Fruit fly (Drosophila melanogaster) S2 (cell line): ENCODE measurements around the gene CG1835.
"Not testable (repeated sequence)": the region's sequence is repeated elsewhere in the genome, so short reads cannot be mapped to it uniquely, and the experiment has no call there.

ENCODE experiments used
- CG8478 ChIP-seq: fragments of >200 bp; optimal IDR thresholded peaks from 2 replicates; lab custom pipeline; 2018
- CTCF ChIP-seq, 2 experiments: fragments of >200 bp; optimal IDR thresholded peaks; 2 replicates each; lab custom pipeline; 2018

CG1835 gene

DNA sequence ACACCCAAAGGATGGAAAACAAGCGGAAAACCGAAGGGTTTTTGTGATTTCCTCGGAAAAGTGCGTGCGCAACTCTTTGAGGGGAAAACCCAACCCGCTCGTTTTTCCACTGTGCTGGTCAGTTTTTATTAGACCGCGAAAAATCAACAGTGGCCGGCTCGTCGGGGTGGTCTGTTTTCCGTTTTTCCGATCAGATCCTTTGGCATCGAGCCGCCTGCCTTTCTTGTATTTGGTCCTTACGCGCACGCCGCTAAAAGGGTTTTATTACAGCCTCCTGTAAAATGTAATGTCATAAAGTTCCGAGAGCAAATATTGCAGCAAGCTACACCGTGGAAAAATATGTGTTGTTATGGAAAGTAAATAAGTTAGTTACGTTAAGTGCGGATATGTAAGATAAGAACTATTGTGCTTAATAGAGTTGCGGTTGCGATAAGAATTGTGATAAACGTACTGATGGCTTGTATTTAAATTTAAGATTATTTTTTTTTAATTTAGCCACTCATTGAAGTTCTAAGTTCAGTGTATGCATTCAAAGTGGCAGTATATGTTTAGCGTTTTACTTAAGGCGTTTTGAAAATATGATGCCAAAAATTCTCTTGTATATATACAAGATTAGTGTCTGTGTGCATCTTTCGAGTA lies 1.3 kb downstream of the CG1835 start:
- TF ChIP-seq CTCF (optimal IDR thresholded peaks at IDR 0.05; lab: Kevin White, UChicago), result no peak
- TF ChIP-seq CG8478 (lab: Kevin White, UChicago), result no peak

DNA sequence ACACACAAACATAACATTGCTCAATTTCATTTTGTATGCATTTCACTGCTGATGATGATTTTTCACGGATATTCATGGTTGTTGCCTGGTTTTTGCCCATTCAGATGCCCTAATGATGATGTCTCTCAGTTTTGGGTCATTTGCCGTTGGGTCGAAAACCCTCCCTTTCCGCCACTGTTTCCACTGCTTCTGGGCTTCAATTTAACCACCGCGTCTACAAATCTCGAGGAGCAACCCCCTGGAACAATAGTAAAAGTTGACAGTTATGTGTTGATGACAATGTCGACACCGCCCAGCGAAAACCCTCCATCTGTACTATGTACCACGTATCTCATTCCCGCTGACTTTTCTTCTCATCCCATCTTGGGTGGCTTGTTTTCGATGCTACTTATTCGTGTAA lies 4.6 kb downstream of the CG1835 start:
- TF ChIP-seq CG8478 (lab: Kevin White, UChicago) (no peak), CTCF (optimal IDR thresholded peaks at IDR 0.05; lab: Kevin White, UChicago) (no peak)

DNA sequence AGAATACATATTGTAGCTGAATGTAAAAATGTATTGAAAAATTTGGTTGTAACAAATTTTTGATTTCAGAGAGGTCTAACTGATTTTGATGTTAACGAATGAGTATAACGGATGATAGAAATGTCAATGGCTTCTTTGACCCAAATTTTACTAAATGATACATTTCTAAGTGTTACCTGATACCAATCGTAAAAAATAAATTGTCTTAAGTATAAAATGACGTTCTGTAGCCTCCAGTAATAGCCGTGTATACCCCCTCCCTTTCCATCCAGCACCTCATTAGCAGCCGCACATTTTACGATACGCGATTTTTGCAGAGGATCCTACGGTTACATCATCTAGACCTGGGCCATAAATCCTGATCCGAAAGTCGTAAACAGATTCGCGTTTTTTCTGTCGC lies 15.2 kb downstream of the CG1835 start, which contains the start of gene hydra:
TSS of gene hydra (minus strand) at position 101 of the 400 bp plus-strand sequence.
- TF ChIP-seq CG8478 (lab: Kevin White, UChicago); CTCF (optimal IDR thresholded peaks at IDR 0.05; lab: Kevin White, UChicago): not testable (repeated sequence)

DNA sequence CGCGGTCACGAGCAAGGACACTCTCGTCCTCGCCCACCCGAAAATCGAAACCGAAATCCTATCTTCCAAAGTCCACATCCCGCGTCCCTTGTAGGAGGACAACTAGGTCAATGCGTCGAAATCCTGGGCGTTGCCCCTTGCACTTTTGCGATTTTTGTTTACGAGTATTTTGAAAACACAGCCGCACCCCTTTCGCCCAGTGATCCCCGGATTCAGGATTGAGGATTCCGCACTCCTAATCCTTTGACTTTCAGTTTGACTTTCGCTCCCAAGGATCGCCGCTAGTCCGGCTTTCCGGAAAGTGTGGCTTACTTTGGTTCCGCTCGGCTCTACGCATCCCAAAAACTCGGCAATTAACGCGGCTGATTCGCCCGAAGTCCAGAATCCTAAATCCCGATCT lies 18.7 kb downstream of the CG1835 start:
- TF ChIP-seq CG8478 (lab: Kevin White, UChicago) (no peak), CTCF (optimal IDR thresholded peaks at IDR 0.05; lab: Kevin White, UChicago) (no peak)

DNA sequence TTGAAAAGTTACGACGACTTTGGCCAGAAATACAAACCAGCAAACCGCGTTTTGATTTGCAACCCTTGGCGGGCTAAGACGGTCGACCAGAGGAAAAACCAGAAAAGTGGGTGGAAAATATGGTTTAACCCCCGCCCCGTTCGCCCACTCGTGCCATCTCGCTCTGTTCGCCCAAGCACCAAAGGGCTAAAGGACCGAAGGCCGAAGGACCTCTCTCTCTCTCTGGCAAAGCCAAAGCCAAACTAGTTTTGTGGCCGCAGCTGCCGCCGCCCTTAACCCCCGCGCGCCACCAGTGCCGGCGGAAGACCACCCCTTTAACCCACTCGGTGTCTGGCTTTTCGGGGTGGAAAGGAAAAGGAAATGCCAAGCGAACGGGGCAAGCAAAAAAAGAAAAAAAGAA lies 25.5 kb downstream of the CG1835 start:
- TF ChIP-seq CTCF (optimal IDR thresholded peaks at IDR 0.05; lab: Kevin White, UChicago), result no peak
- no peak for TF ChIP-seq CG8478 (lab: Kevin White, UChicago)

DNA sequence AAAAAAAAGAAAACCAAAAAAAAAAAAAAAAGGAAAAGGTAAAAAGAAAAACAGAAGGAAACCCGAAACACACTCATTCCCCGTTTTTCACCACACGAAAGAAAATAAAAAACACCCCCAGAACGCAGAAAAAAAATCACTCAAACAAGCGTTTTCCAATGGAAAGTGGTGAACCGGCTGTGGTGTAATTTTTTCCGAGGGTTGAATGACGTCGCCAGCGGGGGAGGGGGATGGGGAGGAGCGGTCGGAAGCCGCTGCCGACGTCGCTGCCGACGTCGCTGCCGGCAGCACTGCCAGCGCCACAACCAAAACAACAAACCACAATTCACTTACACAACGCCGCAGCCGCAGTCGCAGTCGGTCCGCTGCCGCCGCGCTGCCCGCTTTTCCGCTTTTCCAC lies 27.8 kb downstream of the CG1835 start:
- TF ChIP-seq CG8478 (lab: Kevin White, UChicago), result no peak
- TF ChIP-seq CTCF (optimal IDR thresholded peaks at IDR 0.05; lab: Kevin White, UChicago), result no peak

DNA sequence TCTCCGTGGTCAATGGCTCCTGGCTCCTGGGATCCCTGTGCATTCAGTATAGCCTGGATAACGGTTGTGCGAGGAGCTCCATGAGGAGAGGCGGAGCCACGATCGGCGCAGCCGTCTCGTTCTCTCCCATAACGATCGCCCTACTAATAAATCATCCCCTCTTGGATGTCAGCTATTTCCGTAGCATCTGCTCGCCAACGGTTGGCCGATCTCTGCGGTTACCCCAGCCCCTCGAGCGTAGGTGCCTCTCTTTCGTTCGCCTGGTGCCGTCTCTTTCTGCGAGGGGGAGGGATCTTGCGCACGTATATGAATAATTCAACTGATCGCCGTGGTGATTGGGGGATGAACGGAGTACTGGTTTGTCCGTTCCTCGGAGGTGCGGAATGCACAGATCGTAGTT lies 28.7 kb downstream of the CG1835 start, which contains the start of gene run:
TSS of gene run (plus strand) at position 217 of the 400 bp plus-strand sequence.
- TF ChIP-seq CG8478 (lab: Kevin White, UChicago), result no peak
- peak in 1 of 2 experiments; percentile 8 for TF ChIP-seq CTCF (optimal IDR thresholded peaks at IDR 0.05; lab: Kevin White, UChicago)

DNA sequence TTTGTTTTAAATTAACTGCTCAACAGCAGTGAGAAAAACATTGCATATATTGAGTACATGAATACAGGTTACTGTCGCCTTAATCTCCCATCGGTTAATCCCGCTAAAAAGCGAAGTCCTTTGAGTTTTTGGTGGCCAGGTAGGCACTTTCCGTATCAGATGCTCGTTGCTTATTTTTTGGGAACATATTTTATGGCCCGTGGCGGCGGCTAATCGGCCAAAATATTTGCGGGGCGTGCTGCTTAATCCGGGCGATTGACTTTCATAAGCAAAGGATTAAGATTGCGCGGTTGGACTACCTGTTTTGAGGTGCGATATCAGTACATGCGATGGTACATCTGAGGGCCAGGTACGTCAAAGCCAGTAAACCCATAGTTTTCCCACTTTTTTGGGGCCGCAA lies 29.5 kb downstream of the CG1835 start:
- TF ChIP-seq CG8478 (lab: Kevin White, UChicago) (no peak), CTCF (optimal IDR thresholded peaks at IDR 0.05; lab: Kevin White, UChicago) (no peak)

DNA sequence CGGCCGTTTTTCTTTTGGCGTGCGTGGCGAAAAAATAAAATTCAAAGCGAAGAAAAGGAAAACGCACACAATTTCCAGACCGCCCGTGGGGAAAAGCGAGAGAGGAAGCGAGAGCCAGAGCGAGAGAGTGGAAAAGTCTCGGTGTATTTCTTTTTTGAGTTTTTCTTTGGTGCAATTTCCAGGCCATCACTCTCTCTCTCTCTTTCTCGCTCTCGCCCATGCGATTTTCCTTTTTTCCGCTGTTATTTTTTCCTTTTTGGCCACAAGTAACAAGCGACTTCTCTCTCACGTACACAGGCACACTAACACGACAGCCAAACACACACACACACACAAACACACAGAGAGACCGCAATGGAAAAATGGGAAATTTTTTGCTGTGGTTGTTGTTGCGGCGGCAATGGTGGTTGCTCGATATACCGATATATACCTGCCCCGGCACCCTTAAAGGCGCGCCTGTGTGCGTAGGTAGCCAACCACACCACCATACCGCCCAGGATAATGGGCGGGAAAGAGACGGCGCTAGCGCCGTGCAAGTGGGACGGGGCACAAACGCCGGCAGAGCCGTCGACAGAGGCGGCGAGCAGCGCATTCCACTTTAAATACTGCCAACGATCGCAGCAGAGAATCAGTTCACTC lies 32.2 kb downstream of the CG1835 start:
- TF ChIP-seq CTCF (optimal IDR thresholded peaks at IDR 0.05; lab: Kevin White, UChicago) (no peak), CG8478 (lab: Kevin White, UChicago) (no peak)

DNA sequence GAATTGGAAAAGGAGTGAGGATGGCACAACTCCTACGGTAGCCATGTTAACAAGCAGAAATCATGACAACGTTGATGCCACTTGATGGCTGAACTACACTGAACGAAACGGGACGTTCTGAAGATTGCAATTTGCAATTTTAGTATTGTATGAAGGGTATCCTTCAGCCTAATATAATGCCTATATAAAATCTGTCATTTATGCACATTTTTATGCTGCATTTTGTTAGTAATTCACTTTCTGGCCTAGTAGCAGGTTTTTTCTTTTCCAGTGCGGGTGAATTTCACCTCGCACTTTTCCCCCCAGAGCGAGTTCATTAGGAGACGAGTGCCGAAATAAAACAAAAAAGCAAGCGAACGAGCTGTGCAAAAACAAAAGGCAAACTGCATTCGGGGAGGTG lies 41.2 kb downstream of the CG1835 start:
- TF ChIP-seq CG8478 (lab: Kevin White, UChicago) (no peak), CTCF (optimal IDR thresholded peaks at IDR 0.05; lab: Kevin White, UChicago) (no peak)

DNA sequence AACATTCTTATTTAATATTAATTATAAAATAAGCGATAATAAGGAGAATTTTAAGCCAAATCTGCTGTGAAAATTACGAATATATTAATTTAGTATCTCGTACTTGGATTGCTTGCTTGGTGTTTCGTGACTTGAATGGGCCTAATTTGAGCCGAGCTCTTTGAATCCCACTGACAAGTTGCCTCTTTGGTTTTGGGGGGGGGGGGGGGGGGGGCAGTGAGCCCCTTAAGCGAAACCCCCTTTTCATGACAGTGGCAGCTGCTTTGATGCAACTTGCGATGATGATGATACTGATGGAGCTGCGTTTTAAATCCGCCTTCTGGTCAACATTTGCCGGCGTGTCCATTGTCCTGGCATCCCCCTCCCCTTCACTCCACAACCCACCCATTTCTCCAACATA lies 42.6 kb downstream of the CG1835 start:
- TF ChIP-seq CTCF (optimal IDR thresholded peaks at IDR 0.05; lab: Kevin White, UChicago) (no peak), CG8478 (lab: Kevin White, UChicago) (no peak)

DNA sequence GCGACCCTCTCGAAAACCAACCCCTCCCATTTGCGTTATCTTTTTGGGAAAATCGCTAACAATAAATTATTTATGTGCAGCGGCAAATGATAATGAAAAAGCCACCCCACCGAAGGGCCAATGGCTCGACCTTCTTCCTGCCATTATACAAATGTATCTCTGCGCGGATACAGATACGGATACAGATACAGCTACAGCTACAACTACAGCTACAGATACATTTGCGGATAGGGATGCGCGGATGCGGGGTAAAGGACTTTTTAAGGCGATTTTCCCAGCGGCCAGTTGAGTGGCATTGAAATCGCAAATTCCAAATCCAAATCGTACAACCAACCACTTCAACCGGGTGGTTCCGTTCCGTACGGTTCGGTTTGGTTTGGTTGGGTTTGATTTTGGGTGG lies 48.0 kb downstream of the CG1835 start:
- TF ChIP-seq CG8478 (lab: Kevin White, UChicago), result no peak
- no peak for TF ChIP-seq CTCF (optimal IDR thresholded peaks at IDR 0.05; lab: Kevin White, UChicago)

DNA sequence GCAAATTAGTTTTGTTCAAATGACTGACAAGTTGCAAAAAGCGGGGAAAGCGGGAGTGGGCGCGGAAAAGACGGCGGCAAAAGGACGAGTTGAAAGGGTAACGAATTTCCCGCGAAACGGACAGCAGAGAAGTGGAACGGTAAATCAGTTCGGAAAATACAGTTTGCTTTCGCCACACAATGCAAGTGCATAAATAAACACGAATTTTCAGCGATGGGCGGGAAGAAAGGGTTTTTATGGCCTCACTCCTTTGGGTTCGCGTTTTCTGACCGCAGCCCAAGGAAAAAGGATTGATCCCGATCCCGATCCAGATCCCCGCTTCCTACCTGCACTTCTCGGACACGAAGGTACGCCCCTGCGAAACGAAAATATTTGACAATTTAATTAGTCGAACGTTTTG lies 51.6 kb downstream of the CG1835 start:
- TF ChIP-seq CG8478 (lab: Kevin White, UChicago) (no peak), CTCF (optimal IDR thresholded peaks at IDR 0.05; lab: Kevin White, UChicago) (no peak)

DNA sequence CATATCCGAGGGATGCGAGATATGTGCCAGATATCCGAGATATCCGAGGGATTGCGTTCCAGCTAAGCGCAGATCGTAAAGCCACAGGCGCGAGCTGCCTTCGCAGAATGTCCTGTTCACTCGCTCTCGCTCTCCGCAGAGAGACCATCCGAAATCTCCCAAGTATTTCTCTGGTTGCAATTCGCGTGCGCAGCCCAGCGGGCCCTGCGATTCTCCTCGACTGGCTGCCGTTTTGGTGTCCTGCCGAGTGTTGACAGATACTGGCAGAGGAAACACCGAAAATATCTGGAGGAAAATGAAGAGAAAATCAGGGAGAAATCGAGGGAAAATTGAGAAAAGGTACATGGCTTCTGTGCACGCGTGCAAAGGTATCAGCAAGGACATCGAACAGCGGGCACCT lies 55.7 kb downstream of the CG1835 start:
- TF ChIP-seq CG8478 (lab: Kevin White, UChicago) (no peak), CTCF (optimal IDR thresholded peaks at IDR 0.05; lab: Kevin White, UChicago) (no peak)
